Fruit fly (Drosophila melanogaster) whole organism, embryonic: ENCODE results near the gene CG15337.

Experiments used
- Atf-2 ChIP-seq: fragments of 200-800 bp; sonication (Bioruptor generic); optimal IDR thresholded peaks from 2 replicates; lab custom pipeline; 2016; ENCODE audit warnings: missing biosample characterization, missing genetic modification characterization
- CG10431 ChIP-seq: fragments of 200-800 bp; sonication (Bioruptor generic); optimal IDR thresholded peaks from 3 replicates; lab custom pipeline; 2018; ENCODE audit warnings: missing biosample characterization, mild to moderate bottlenecking, missing genetic modification characterization
- CG10654 ChIP-seq: fragments of 200-800 bp; sonication (Bioruptor generic); optimal IDR thresholded peaks from 2 replicates; lab custom pipeline; 2016; ENCODE audit warnings: missing biosample characterization, missing genetic modification characterization
- CG11247 ChIP-seq: fragments of 200-800 bp; sonication (Bioruptor generic); IDR thresholded peaks from 2 replicates; pipeline ENCODE4 v1.3.6; 2022; ENCODE audit warnings: missing biosample characterization, missing genetic modification characterization
- CG11456 ChIP-seq: fragments of 200-800 bp; sonication (Bioruptor generic); IDR thresholded peaks from 3 replicates; pipeline ENCODE4 v1.3.6; 2022; ENCODE audit warnings: missing biosample characterization, missing genetic modification characterization
- CG11504 ChIP-seq: fragments of 200-800 bp; sonication (Bioruptor generic); optimal IDR thresholded peaks from 3 replicates; lab custom pipeline; 2019; ENCODE audit warnings: missing biosample characterization, mild to moderate bottlenecking, missing genetic modification characterization, moderate library complexity
- CG12071 ChIP-seq: fragments of 200-800 bp; sonication (Bioruptor generic); optimal IDR thresholded peaks from 3 replicates; lab custom pipeline; 2018; ENCODE audit warnings: missing biosample characterization, mild to moderate bottlenecking, missing genetic modification characterization
- CG12104 ChIP-seq: fragments of 200-800 bp; sonication (Bioruptor generic); optimal IDR thresholded peaks from 3 replicates; lab custom pipeline; 2016; ENCODE audit warnings: missing biosample characterization, missing genetic modification characterization
- CG13894 ChIP-seq: fragments of 200-800 bp; sonication (Bioruptor generic); optimal IDR thresholded peaks from 3 replicates; lab custom pipeline; 2018; ENCODE audit warnings: missing biosample characterization, mild to moderate bottlenecking, missing genetic modification characterization, moderate library complexity
- CG1529 ChIP-seq: fragments of 200-800 bp; sonication (Bioruptor generic); optimal IDR thresholded peaks from 3 replicates; lab custom pipeline; 2018; ENCODE audit warnings: missing biosample characterization, missing genetic modification characterization
- CG15479 ChIP-seq: fragments of 200-800 bp; sonication (Bioruptor generic); optimal IDR thresholded peaks from 3 replicates; lab custom pipeline; 2019; ENCODE audit warnings: missing biosample characterization, mild to moderate bottlenecking, missing genetic modification characterization, moderate library complexity
- CG2202 ChIP-seq: fragments of 200-800 bp; sonication (Bioruptor generic); optimal IDR thresholded peaks from 2 replicates; lab custom pipeline; 2018; ENCODE audit warnings: missing biosample characterization, mild to moderate bottlenecking, missing genetic modification characterization
- CG31365 ChIP-seq: fragments of 200-800 bp; sonication (Bioruptor generic); optimal IDR thresholded peaks from 2 replicates; lab custom pipeline; 2018; ENCODE audit warnings: missing biosample characterization, mild to moderate bottlenecking, missing genetic modification characterization
- CG31441 ChIP-seq: fragments of 200-800 bp; sonication (Bioruptor generic); IDR thresholded peaks from 2 replicates; pipeline ENCODE4 v1.3.6; 2022; ENCODE audit warnings: missing biosample characterization, missing genetic modification characterization
- CG3163 ChIP-seq: fragments of 200-800 bp; sonication (Bioruptor generic); optimal IDR thresholded peaks from 3 replicates; lab custom pipeline; 2016; ENCODE audit warnings: missing biosample characterization, missing genetic modification characterization
- CG3407 ChIP-seq: fragments of 200-800 bp; sonication (Bioruptor generic); optimal IDR thresholded peaks from 2 replicates; lab custom pipeline; 2018; ENCODE audit warnings: missing biosample characterization, mild to moderate bottlenecking, missing genetic modification characterization
- CG4424 ChIP-seq: fragments of 200-800 bp; sonication (Bioruptor generic); optimal IDR thresholded peaks from 3 replicates; lab custom pipeline; 2016; ENCODE audit warnings: missing biosample characterization, missing genetic modification characterization
- CG6175 ChIP-seq: fragments of 200-800 bp; sonication (Bioruptor generic); IDR thresholded peaks from 3 replicates; pipeline ENCODE4 v1.3.6; 2022; ENCODE audit warnings: missing biosample characterization, missing genetic modification characterization
- CG9797 ChIP-seq: fragments of 200-800 bp; sonication (Bioruptor generic); optimal IDR thresholded peaks from 3 replicates; lab custom pipeline; 2018; ENCODE audit warnings: missing biosample characterization, mild to moderate bottlenecking, missing genetic modification characterization
- E2f2 ChIP-seq: fragments of 200-800 bp; sonication (Bioruptor generic); IDR thresholded peaks from 2 replicates; pipeline ENCODE4 v1.3.6; 2022; ENCODE audit warnings: missing biosample characterization, missing genetic modification characterization
- Fer3 ChIP-seq: fragments of 200-800 bp; sonication (Bioruptor generic); optimal IDR thresholded peaks from 2 replicates; lab custom pipeline; 2018; ENCODE audit warnings: missing biosample characterization, mild to moderate bottlenecking, missing genetic modification characterization, moderate library complexity
- H15 ChIP-seq: fragments of 200-800 bp; sonication (Bioruptor generic); IDR thresholded peaks from 3 replicates; pipeline ENCODE4 v1.3.6; 2022; ENCODE audit warnings: missing biosample characterization, missing genetic modification characterization
- H2.0 ChIP-seq: fragments of 200-800 bp; sonication (Bioruptor generic); IDR thresholded peaks from 2 replicates; pipeline ENCODE4 v1.3.6; 2022; ENCODE audit warnings: missing biosample characterization, missing genetic modification characterization
- Hr51 ChIP-seq, 2 experiments: fragments of 200-800 bp; sonication (Bioruptor generic); optimal IDR thresholded peaks; 2 replicates in 1 of 2; 3 replicates in 1 of 2; lab custom pipeline; 2016 to 2018; ENCODE audit warnings: missing biosample characterization in 2 of 2, missing genetic modification characterization in 2 of 2, mild to moderate bottlenecking in 1 of 2, moderate library complexity in 1 of 2
- Lpt ChIP-seq: fragments of >200 bp; optimal IDR thresholded peaks from 2 replicates; lab custom pipeline; 2018; ENCODE audit warnings: missing biosample characterization, missing genetic modification characterization
- Max ChIP-seq: fragments of 200-800 bp; sonication (Bioruptor generic); optimal IDR thresholded peaks from 2 replicates; lab custom pipeline; 2016; ENCODE audit warnings: missing biosample characterization, mild to moderate bottlenecking, missing genetic modification characterization
- NC2β ChIP-seq: fragments of 200-800 bp; sonication (Bioruptor generic); optimal IDR thresholded peaks from 2 replicates; lab custom pipeline; 2016; ENCODE audit warnings: missing biosample characterization, missing genetic modification characterization
- Nf-YA ChIP-seq: fragments of 200-800 bp; sonication (Bioruptor generic); IDR thresholded peaks from 2 replicates; pipeline ENCODE4 v1.3.6; 2022; ENCODE audit warnings: missing biosample characterization, missing genetic modification characterization
- Nf-YC ChIP-seq: fragments of 200-800 bp; optimal IDR thresholded peaks from 3 replicates; lab custom pipeline; 2019; ENCODE audit warnings: missing biosample characterization, mild to moderate bottlenecking, missing genetic modification characterization, moderate library complexity
- Oli ChIP-seq: fragments of 200-800 bp; sonication (Bioruptor generic); optimal IDR thresholded peaks from 2 replicates; lab custom pipeline; 2018; ENCODE audit warnings: missing biosample characterization, mild to moderate bottlenecking, missing genetic modification characterization, moderate library complexity
- Rx ChIP-seq: fragments of 200-800 bp; sonication (Bioruptor generic); IDR thresholded peaks from 2 replicates; pipeline ENCODE4 v1.3.6; 2022; ENCODE audit warnings: missing biosample characterization, missing genetic modification characterization
- Ssrp ChIP-seq: fragments of 200-800 bp; sonication (Bioruptor generic); optimal IDR thresholded peaks from 2 replicates; lab custom pipeline; 2018; ENCODE audit warnings: missing biosample characterization, mild to moderate bottlenecking, missing genetic modification characterization, moderate library complexity
- Usf ChIP-seq: fragments of 200-800 bp; sonication (Bioruptor generic); optimal IDR thresholded peaks from 2 replicates; lab custom pipeline; 2017; ENCODE audit warnings: missing genotype, missing biosample characterization, missing genetic modification characterization
- amos ChIP-seq: fragments of 200-800 bp; sonication (Bioruptor generic); IDR thresholded peaks from 2 replicates; pipeline ENCODE4 v1.3.6; 2022; ENCODE audit warnings: missing biosample characterization, missing genetic modification characterization; ENCODE audit not compliant: partially characterized antibody
- ato ChIP-seq: fragments of 200-800 bp; sonication (Bioruptor generic); IDR thresholded peaks from 2 replicates; pipeline ENCODE4 v1.3.6; 2022; ENCODE audit warnings: missing biosample characterization, missing genetic modification characterization; ENCODE audit not compliant: partially characterized antibody
- bcd ChIP-seq: fragments of 200-800 bp; sonication (Bioruptor generic); optimal IDR thresholded peaks from 2 replicates; lab custom pipeline; 2017; ENCODE audit warnings: missing biosample characterization, mild to moderate bottlenecking, missing genetic modification characterization
- chif ChIP-seq, 2 experiments: fragments of 200-800 bp; sonication (Bioruptor generic); optimal IDR thresholded peaks; 3 replicates each; lab custom pipeline; 2016; ENCODE audit warnings: missing biosample characterization in 2 of 2, missing genetic modification characterization in 2 of 2
- ci ChIP-seq: fragments of 200-800 bp; sonication (Bioruptor generic); IDR thresholded peaks from 3 replicates; pipeline ENCODE4 v1.3.6; 2022; ENCODE audit warnings: missing biosample characterization, missing genetic modification characterization
- dmrt11E ChIP-seq: fragments of 200-800 bp; sonication (Bioruptor generic); optimal IDR thresholded peaks from 3 replicates; lab custom pipeline; 2018; ENCODE audit warnings: missing biosample characterization, mild to moderate bottlenecking, missing genetic modification characterization, moderate library complexity
- ewg ChIP-seq: fragments of 200-800 bp; sonication (Bioruptor generic); optimal IDR thresholded peaks from 3 replicates; lab custom pipeline; 2017; ENCODE audit warnings: mild to moderate bottlenecking, missing biosample characterization, missing genetic modification reagents, missing genetic modification characterization
- fd96Cb ChIP-seq: fragments of 200-800 bp; sonication (Bioruptor generic); optimal IDR thresholded peaks from 2 replicates; lab custom pipeline; 2018; ENCODE audit warnings: missing biosample characterization, mild to moderate bottlenecking, missing genetic modification characterization, moderate library complexity
- gt ChIP-seq: fragments of 200-800 bp; sonication (Bioruptor generic); IDR thresholded peaks from 2 replicates; pipeline ENCODE4 v1.3.6; 2022; ENCODE audit warnings: missing biosample characterization, missing genetic modification characterization
- h ChIP-seq: fragments of >200 bp; optimal IDR thresholded peaks from 2 replicates; lab custom pipeline; 2017
- hkb ChIP-seq, 2 experiments: fragments of 200-800 bp in 1 of 2; fragments of >200 bp in 1 of 2; sonication (Bioruptor generic) in 1 of 2; IDR thresholded peaks in 1 of 2; optimal IDR thresholded peaks in 1 of 2; 2 replicates each; pipeline versions ENCODE4 v1.3.6 to Lab custom; 2017 to 2022; ENCODE audit warnings: missing biosample characterization in 1 of 2, missing genetic modification characterization in 1 of 2
- lov ChIP-seq, 2 experiments: fragments of 200-800 bp in 1 of 2; fragments of >200 bp in 1 of 2; sonication (Bioruptor generic) in 1 of 2; IDR thresholded peaks in 1 of 2; optimal IDR thresholded peaks in 1 of 2; 2 replicates in 1 of 2; 3 replicates in 1 of 2; pipeline versions ENCODE4 v1.3.6 to Lab custom; 2017 to 2022; ENCODE audit warnings: missing biosample characterization in 1 of 2, missing genetic modification characterization in 1 of 2
- oc ChIP-seq: fragments of 200-800 bp; sonication (Bioruptor generic); optimal IDR thresholded peaks from 2 replicates; lab custom pipeline; 2018; ENCODE audit warnings: missing biosample characterization, mild to moderate bottlenecking, missing genetic modification characterization, moderate library complexity
- phol ChIP-seq: fragments of 200-800 bp; sonication (Bioruptor generic); optimal IDR thresholded peaks from 3 replicates; lab custom pipeline; 2018; ENCODE audit warnings: missing biosample characterization, mild to moderate bottlenecking, missing genetic modification characterization, moderate library complexity
- sna ChIP-seq: fragments of 200-800 bp; sonication (Bioruptor generic); IDR thresholded peaks from 2 replicates; pipeline ENCODE4 v1.3.6; 2022; ENCODE audit warnings: missing biosample characterization, missing genetic modification characterization; ENCODE audit not compliant: partially characterized antibody
- tgo ChIP-seq: fragments of 200-800 bp; sonication (Bioruptor generic); IDR thresholded peaks from 3 replicates; pipeline ENCODE4 v1.3.6; 2022; ENCODE audit warnings: missing biosample characterization, missing genetic modification characterization
- zf30C ChIP-seq: fragments of 200-800 bp; sonication (Bioruptor generic); optimal IDR thresholded peaks from 3 replicates; lab custom pipeline; 2018; ENCODE audit warnings: missing biosample characterization, mild to moderate bottlenecking, missing genetic modification characterization

Gene CG15337

dm6 chrX:8143537-8143936 is 16.3 kb upstream of the CG15337 start, which contains the start of gene CG17982 (continued):
- TF ChIP-seq lov (optimal IDR thresholded peaks at IDR 0.05; lab: Kevin White, UChicago) (no peak), lov (GFP tag; IDR thresholded peaks at IDR 0.05; lab: Robert Waterston, UW) (peak; percentile 76; the same call in 1 of the 3 replicates), Nf-YA (GFP tag; lab: Robert Waterston, UW) (peak; percentile 57; the same call in 1 of the 2 replicates), bcd (GFP tag; lab: Kevin White, UChicago) (peak; percentile 75), CG9797 (GFP tag; lab: Kevin White, UChicago) (no peak), CG11247 (GFP tag; lab: Robert Waterston, UW) (peak; percentile 66), CG3407 (peak; percentile 70), gt (no peak), Fer3 (tag; lab: Kevin White, UChicago) (peak; percentile 88), CG31441 (GFP tag; lab: Robert Waterston, UW) (peak; percentile 80), dmrt11E (peak; percentile 80), CG2202 (tag; lab: Kevin White, UChicago) (peak; percentile 71), hkb (optimal IDR thresholded peaks at IDR 0.05; lab: Kevin White, UChicago) (no peak), hkb (GFP tag; IDR thresholded peaks at IDR 0.05; lab: Robert Waterston, UW) (peak; percentile 88), fd96Cb (tag; lab: Kevin White, UChicago) (peak; percentile 81), Hr51 (GFP tag; optimal IDR thresholded peaks at IDR 0.05; lab: Kevin White, UChicago) (peak; percentile 58 to 87), CG31365 (peak; percentile 56), h (no peak), ato (GFP tag; lab: Robert Waterston, UW) (no peak), ewg (GFP tag; lab: Kevin White, UChicago) (peak; percentile 64), Usf (GFP tag; lab: Kevin White, UChicago) (peak; percentile 32), Lpt (no peak), Ssrp (peak; percentile 77), zf30C (GFP tag; lab: Kevin White, UChicago) (peak; percentile 7), CG13894 (tag; lab: Kevin White, UChicago) (peak; percentile 90), Nf-YC (tag; lab: Kevin White, UChicago) (peak; percentile 81), CG10654 (peak; percentile 73), Rx (GFP tag; lab: Robert Waterston, UW) (peak; percentile 80), CG15479 (no peak), chif (GFP tag; optimal IDR thresholded peaks at IDR 0.05; lab: Kevin White, UChicago) (peak; percentile 68 to 81), oc (tag; lab: Kevin White, UChicago) (no peak), CG12071 (peak; percentile 76), CG11456 (GFP tag; lab: Robert Waterston, UW) (peak; percentile 79), ci (peak; percentile 90), sna (GFP tag; lab: Robert Waterston, UW) (no peak), Max (GFP tag; lab: Kevin White, UChicago) (peak; percentile 65), H2.0 (GFP tag; lab: Robert Waterston, UW) (peak; percentile 79), CG6175 (GFP tag; lab: Robert Waterston, UW) (0 out of 3 replicates have a peak, but pooled peaks have one; percentile 38), CG12104 (GFP tag; lab: Kevin White, UChicago) (peak; percentile 69), CG3163 (peak; percentile 64), CG4424 (peak; percentile 82), amos (no peak; the same call in 1 of the 2 replicates), CG11504 (tag; lab: Kevin White, UChicago) (no peak), NC2β (GFP tag; lab: Kevin White, UChicago) (peak; percentile 80), Atf-2 (GFP tag; lab: Kevin White, UChicago) (peak; percentile 72), E2f2 (peak; percentile 85), CG10431 (GFP tag; lab: Kevin White, UChicago) (peak; percentile 74), H15 (peak; percentile 64; the same call in 2 of the 3 replicates), CG1529 (peak; percentile 63), Oli (tag; lab: Kevin White, UChicago) (peak; percentile 73), phol (tag; lab: Kevin White, UChicago) (peak; percentile 86), tgo (GFP tag; lab: Robert Waterston, UW) (peak; percentile 83)
